Fruit fly (Drosophila melanogaster): ENCODE results near the gene nAChRbeta3.

Gene nAChRbeta3

dm6 chr2L:563769-564550, 19.0 kb downstream of the nAChRbeta3 start, which contains the start of the genes uncNacbeta and CG2794 (continued):
- peak; percentile 10 for TF ChIP-seq CG30403 (GFP tag; optimal IDR thresholded peaks at IDR 0.05)
- no peak for TF ChIP-seq ase (GFP tag; IDR thresholded peaks at IDR 0.05)
- no peak for TF ChIP-seq Jarid2 (GFP tag; optimal IDR thresholded peaks at IDR 0.05)
- TF ChIP-seq zf30C (GFP tag; optimal IDR thresholded peaks at IDR 0.05) = no peak
- TF ChIP-seq ftz-f1 (GFP tag; optimal IDR thresholded peaks at IDR 0.05) = no peak
- TF ChIP-seq Doc3 (GFP tag; IDR thresholded peaks at IDR 0.05; ENCODE audit: partially characterized antibody) = peak; percentile 68; the same call in 2 of the 3 replicates
- TF ChIP-seq ranshi (GFP tag; IDR thresholded peaks at IDR 0.05) = no peak
- peak; percentile 73 for TF ChIP-seq Opbp (GFP tag; IDR thresholded peaks at IDR 0.05; ENCODE audit: partially characterized antibody)
- TF ChIP-seq HLH4C (GFP tag; IDR thresholded peaks at IDR 0.05; ENCODE audit: partially characterized antibody) = peak; percentile 83
- peak; percentile 74 for TF ChIP-seq amos (GFP tag; IDR thresholded peaks at IDR 0.05; ENCODE audit: partially characterized antibody)
- no peak for TF ChIP-seq CG16815 (GFP tag; optimal IDR thresholded peaks at IDR 0.05)
- no peak for TF ChIP-seq CG18764 (GFP tag; optimal IDR thresholded peaks at IDR 0.05)
- no peak for TF ChIP-seq CG2875 (GFP tag; optimal IDR thresholded peaks at IDR 0.05)
- TF ChIP-seq dan (GFP tag; IDR thresholded peaks at IDR 0.05) = no peak
- TF ChIP-seq ttk (GFP tag; IDR thresholded peaks at IDR 0.05) = no peak
- peak; percentile 18; the same call in 1 of the 2 replicates for TF ChIP-seq Xrp1 (GFP tag; IDR thresholded peaks at IDR 0.05)
- peak; percentile 74 for TF ChIP-seq CG15514 (GFP tag; optimal IDR thresholded peaks at IDR 0.05)
- TF ChIP-seq CG18619 (GFP tag; optimal IDR thresholded peaks at IDR 0.05) = no peak
- no peak for TF ChIP-seq Nf-YB (GFP tag; optimal IDR thresholded peaks at IDR 0.05)
- TF ChIP-seq Atf3 (GFP tag; optimal IDR thresholded peaks at IDR 0.05) = no peak
- no peak for TF ChIP-seq Hr39 (optimal IDR thresholded peaks at IDR 0.05)
- TF ChIP-seq Aef1 (GFP tag; IDR thresholded peaks at IDR 0.05) = no peak
- TF ChIP-seq ci (GFP tag; IDR thresholded peaks at IDR 0.05) = 0 out of 3 replicates have a peak, but pooled peaks have one; percentile 23
- TF ChIP-seq Oli (tag; optimal IDR thresholded peaks at IDR 0.05) = no peak
- TF ChIP-seq CG11456 (GFP tag; IDR thresholded peaks at IDR 0.05) = no peak
- no peak for TF ChIP-seq dati (GFP tag; IDR thresholded peaks at IDR 0.05)
- no peak for TF ChIP-seq CG15696 (tag; optimal IDR thresholded peaks at IDR 0.05)
- TF ChIP-seq CG8359 (GFP tag; optimal IDR thresholded peaks at IDR 0.05; ENCODE audit: borderline replicate concordance) = no peak
- peak; percentile 90 for TF ChIP-seq CG2116 (GFP tag; optimal IDR thresholded peaks at IDR 0.05)
- peak; percentile 63 for TF ChIP-seq unc-4 (GFP tag; IDR thresholded peaks at IDR 0.05; ENCODE audit: partially characterized antibody)
- no peak for TF ChIP-seq crol (GFP tag; IDR thresholded peaks at IDR 0.05)
- no peak for TF ChIP-seq pfk (GFP tag; optimal IDR thresholded peaks at IDR 0.05)
- no peak for TF ChIP-seq tio (GFP tag; optimal IDR thresholded peaks at IDR 0.05)
- no peak for TF ChIP-seq Spps (tag; optimal IDR thresholded peaks at IDR 0.05)
- peak; percentile 89 for TF ChIP-seq bigmax (GFP tag; optimal IDR thresholded peaks at IDR 0.05)
- no peak for TF ChIP-seq CG6689 (GFP tag; IDR thresholded peaks at IDR 0.05)
- TF ChIP-seq Sox102F (GFP tag; optimal IDR thresholded peaks at IDR 0.05) = no peak
- TF ChIP-seq CG6175 (GFP tag; IDR thresholded peaks at IDR 0.05) = no peak
- no peak for TF ChIP-seq HLHmδ (GFP tag; optimal IDR thresholded peaks at IDR 0.05)
- TF ChIP-seq Vsx1 (GFP tag; optimal IDR thresholded peaks at IDR 0.05) = no peak
- TF ChIP-seq klu (GFP tag; IDR thresholded peaks at IDR 0.05) = no peak
- no peak for TF ChIP-seq CG1602 (GFP tag; optimal IDR thresholded peaks at IDR 0.05)
- peak; percentile 10 for TF ChIP-seq CG4617 (GFP tag; optimal IDR thresholded peaks at IDR 0.05; ENCODE audit: borderline replicate concordance)
- peak; percentile 54; the same call in 2 of the 3 replicates for TF ChIP-seq zen2 (GFP tag; IDR thresholded peaks at IDR 0.05; ENCODE audit: partially characterized antibody)
- no peak for TF ChIP-seq CG17912 (GFP tag; optimal IDR thresholded peaks at IDR 0.05)
- TF ChIP-seq emc (GFP tag; optimal IDR thresholded peaks at IDR 0.05) = no peak
- TF ChIP-seq CG34422 (GFP tag; IDR thresholded peaks at IDR 0.05) = peak; percentile 48; the same call in 1 of the 3 replicates
- no peak for TF ChIP-seq CG16863 (GFP tag; optimal IDR thresholded peaks at IDR 0.05)
- TF ChIP-seq Scr (GFP tag; IDR thresholded peaks at IDR 0.05; ENCODE audit: partially characterized antibody) = peak; percentile 60

Measured in whole organism, embryonic.